Fruit fly (Drosophila melanogaster) whole organism, embryonic: ENCODE measurements around the gene Jon25Bi.

Experiments
- Aef1 ChIP-seq: fragments of 200-800 bp; sonication (Bioruptor generic); IDR thresholded peaks from 3 replicates; pipeline ENCODE4 v1.3.6; 2022; ENCODE audit warnings: missing biosample characterization, missing genetic modification characterization
- Awh ChIP-seq: fragments of 200-800 bp; sonication (Bioruptor generic); IDR thresholded peaks from 2 replicates; pipeline ENCODE4, ENCODE4 v1.3.6; 2022; ENCODE audit warnings: missing biosample characterization, missing genetic modification characterization
- Blimp-1 ChIP-seq: fragments of 200-800 bp; sonication (Bioruptor generic); optimal IDR thresholded peaks from 3 replicates; lab custom pipeline; 2018; ENCODE audit warnings: missing biosample characterization, missing genetic modification characterization, mild to moderate bottlenecking, moderate library complexity, missing genetic modification reagents
- C15 ChIP-seq: fragments of 200-800 bp; sonication (Bioruptor generic); IDR thresholded peaks from 3 replicates; pipeline ENCODE4 v1.3.6; 2022; ENCODE audit warnings: missing biosample characterization, missing genetic modification characterization
- CG11456 ChIP-seq: fragments of 200-800 bp; sonication (Bioruptor generic); IDR thresholded peaks from 3 replicates; pipeline ENCODE4 v1.3.6; 2022; ENCODE audit warnings: missing biosample characterization, missing genetic modification characterization
- CG12769 ChIP-seq: fragments of 200-800 bp; sonication (Bioruptor generic); optimal IDR thresholded peaks from 2 replicates; lab custom pipeline; 2019; ENCODE audit warnings: missing biosample characterization, mild to moderate bottlenecking, missing genetic modification characterization, moderate library complexity
- CG13424 ChIP-seq: fragments of 200-800 bp; sonication (Bioruptor generic); optimal IDR thresholded peaks from 2 replicates; lab custom pipeline; 2019; ENCODE audit warnings: missing biosample characterization, mild to moderate bottlenecking, missing genetic modification characterization, moderate library complexity
- CG15269 ChIP-seq: fragments of 200-800 bp; sonication (Bioruptor generic); optimal IDR thresholded peaks from 2 replicates; lab custom pipeline; 2018; ENCODE audit warnings: missing biosample characterization, mild to moderate bottlenecking, missing genetic modification characterization, moderate library complexity
- CG1603 ChIP-seq: fragments of 200-800 bp; sonication (Bioruptor generic); optimal IDR thresholded peaks from 2 replicates; lab custom pipeline; 2019; ENCODE audit warnings: missing biosample characterization, mild to moderate bottlenecking, missing genetic modification characterization, moderate library complexity
- CG16863 ChIP-seq: fragments of 200-800 bp; sonication (Bioruptor generic); optimal IDR thresholded peaks from 3 replicates; lab custom pipeline; 2016; ENCODE audit warnings: missing biosample characterization, missing genetic modification characterization
- CG17612 ChIP-seq: fragments of 200-800 bp; sonication (Bioruptor generic); IDR thresholded peaks from 2 replicates; pipeline ENCODE4 v1.3.6; 2022; ENCODE audit warnings: missing biosample characterization, missing genetic modification characterization
- CG18599 ChIP-seq: fragments of 200-800 bp; sonication (Bioruptor generic); optimal IDR thresholded peaks from 3 replicates; lab custom pipeline; 2017; ENCODE audit warnings: missing biosample characterization, missing genetic modification characterization, mild to moderate bottlenecking, moderate library complexity, missing genetic modification reagents
- CG2116 ChIP-seq: fragments of 200-800 bp; sonication (Bioruptor generic); optimal IDR thresholded peaks from 3 replicates; lab custom pipeline; 2018; ENCODE audit warnings: missing biosample characterization, mild to moderate bottlenecking, missing genetic modification characterization
- CG2129 ChIP-seq: fragments of 200-800 bp; sonication (Bioruptor generic); IDR thresholded peaks from 2 replicates; pipeline ENCODE4 v1.3.6; 2022; ENCODE audit warnings: missing biosample characterization, missing genetic modification characterization; ENCODE audit not compliant: partially characterized antibody
- CG32772 ChIP-seq: fragments of 200-800 bp; sonication (Bioruptor generic); IDR thresholded peaks from 2 replicates; pipeline ENCODE4 v1.3.6; 2022; ENCODE audit warnings: missing biosample characterization, missing genetic modification characterization
- CG4282 ChIP-seq: fragments of 200-800 bp; sonication (Bioruptor generic); optimal IDR thresholded peaks from 2 replicates; lab custom pipeline; 2016; ENCODE audit warnings: missing biosample characterization, missing genetic modification characterization
- CG4360 ChIP-seq: fragments of 200-800 bp; sonication (Bioruptor generic); IDR thresholded peaks from 2 replicates; pipeline ENCODE4 v1.3.6; 2022; ENCODE audit warnings: missing biosample characterization, missing genetic modification characterization
- CG5953 ChIP-seq: fragments of 200-800 bp; sonication (Bioruptor generic); IDR thresholded peaks from 2 replicates; pipeline ENCODE4 v1.3.6; 2022; ENCODE audit warnings: missing biosample characterization, missing genetic modification characterization
- CG6254 ChIP-seq: fragments of 200-800 bp; sonication (Bioruptor generic); optimal IDR thresholded peaks from 3 replicates; lab custom pipeline; 2017; ENCODE audit warnings: mild to moderate bottlenecking, missing biosample characterization, missing genetic modification reagents, missing genetic modification characterization
- CG6654 ChIP-seq: fragments of 200-800 bp; sonication (Bioruptor generic); optimal IDR thresholded peaks from 2 replicates; lab custom pipeline; 2017; ENCODE audit warnings: missing biosample characterization, mild to moderate bottlenecking, missing genetic modification characterization
- CG6683 ChIP-seq: fragments of 200-800 bp; sonication (Bioruptor generic); optimal IDR thresholded peaks from 2 replicates; lab custom pipeline; 2017; ENCODE audit warnings: missing biosample characterization, mild to moderate bottlenecking, missing genetic modification characterization, missing genetic modification reagents
- CG9727 ChIP-seq: fragments of 200-800 bp; sonication (Bioruptor generic); optimal IDR thresholded peaks from 3 replicates; lab custom pipeline; 2017; ENCODE audit warnings: missing biosample characterization, mild to moderate bottlenecking, missing genetic modification characterization
- Ets97D ChIP-seq: fragments of 200-800 bp; sonication (Bioruptor generic); optimal IDR thresholded peaks from 3 replicates; lab custom pipeline; 2016; ENCODE audit warnings: missing biosample characterization, missing genetic modification characterization
- GATAe ChIP-seq: fragments of 200-800 bp; sonication (Bioruptor generic); conservative IDR thresholded peaks from 2 replicates; pipeline ENCODE4 v1.3.6; 2022; ENCODE audit warnings: missing biosample characterization, missing genetic modification characterization
- H2.0 ChIP-seq: fragments of 200-800 bp; sonication (Bioruptor generic); IDR thresholded peaks from 2 replicates; pipeline ENCODE4 v1.3.6; 2022; ENCODE audit warnings: missing biosample characterization, missing genetic modification characterization
- HmgZ ChIP-seq: fragments of 200-800 bp; sonication (Bioruptor generic); optimal IDR thresholded peaks from 2 replicates; lab custom pipeline; 2018; ENCODE audit warnings: missing biosample characterization, mild to moderate bottlenecking, missing genetic modification characterization
- Hmx ChIP-seq: fragments of 200-800 bp; sonication (Bioruptor generic); optimal IDR thresholded peaks from 2 replicates; lab custom pipeline; 2016; ENCODE audit warnings: missing biosample characterization, missing genetic modification characterization
- MESR4 ChIP-seq: fragments of 200-800 bp; sonication (Bioruptor generic); optimal IDR thresholded peaks from 2 replicates; lab custom pipeline; 2018; ENCODE audit warnings: missing biosample characterization, mild to moderate bottlenecking, missing genetic modification characterization, moderate library complexity
- MTF-1 ChIP-seq: fragments of 200-800 bp; sonication (Bioruptor generic); optimal IDR thresholded peaks from 2 replicates; lab custom pipeline; 2018; ENCODE audit warnings: missing biosample characterization, mild to moderate bottlenecking, missing genetic modification characterization, borderline replicate concordance
- NC2α ChIP-seq: fragments of 200-800 bp; sonication (Bioruptor generic); optimal IDR thresholded peaks from 2 replicates; lab custom pipeline; 2016; ENCODE audit warnings: missing biosample characterization, missing genetic modification characterization
- Sry-β ChIP-seq: fragments of 200-800 bp; sonication (Bioruptor generic); optimal IDR thresholded peaks from 2 replicates; lab custom pipeline; 2018; ENCODE audit warnings: missing biosample characterization, mild to moderate bottlenecking, missing genetic modification characterization, moderate library complexity
- Stat92E ChIP-seq, 3 experiments: fragments of >200 bp in 2 of 3; fragments of 200-800 bp in 1 of 3; sonication (Bioruptor generic) in 1 of 3; optimal IDR thresholded peaks; 2 replicates each; lab custom pipeline; 2017 to 2019; ENCODE audit warnings: missing biosample characterization in 3 of 3, missing genetic modification characterization in 3 of 3, mild to moderate bottlenecking in 1 of 3, moderate library complexity in 1 of 3
- Tbp ChIP-seq: fragments of >200 bp; optimal IDR thresholded peaks from 2 replicates; lab custom pipeline; 2018; ENCODE audit warnings: missing biosample characterization, missing genetic modification characterization
- Vsx1 ChIP-seq: fragments of 200-800 bp; sonication (Bioruptor generic); optimal IDR thresholded peaks from 2 replicates; lab custom pipeline; 2017; ENCODE audit warnings: missing biosample characterization, mild to moderate bottlenecking, missing genetic modification characterization, missing genetic modification reagents
- Xbp1 ChIP-seq: fragments of 200-800 bp; sonication (Bioruptor generic); optimal IDR thresholded peaks from 3 replicates; lab custom pipeline; 2016; ENCODE audit warnings: missing biosample characterization, mild to moderate bottlenecking, missing genetic modification characterization
- corto ChIP-seq: fragments of 200-800 bp; sonication (Bioruptor generic); optimal IDR thresholded peaks from 2 replicates; lab custom pipeline; 2016; ENCODE audit warnings: missing biosample characterization, mild to moderate bottlenecking, missing genetic modification characterization, moderate library complexity
- gsb-n ChIP-seq: fragments of 200-800 bp; sonication (Bioruptor generic); optimal IDR thresholded peaks from 3 replicates; lab custom pipeline; 2018; ENCODE audit warnings: missing biosample characterization, mild to moderate bottlenecking, missing genetic modification characterization
- jigr1 ChIP-seq: fragments of 200-800 bp; sonication (Bioruptor generic); IDR thresholded peaks from 3 replicates; pipeline ENCODE4 v1.3.6; 2022; ENCODE audit warnings: missing biosample characterization, missing genetic modification characterization
- pan ChIP-seq, 4 experiments: fragments of >200 bp in 3 of 4; fragments of 200-800 bp in 1 of 4; sonication (Bioruptor generic) in 1 of 4; optimal IDR thresholded peaks in 3 of 4; IDR thresholded peaks in 1 of 4; 2 replicates each; pipeline versions ENCODE4 v1.3.6 to Lab custom; 2017 to 2022; ENCODE audit warnings: missing biosample characterization in 2 of 4, missing genetic modification characterization in 2 of 4, mixed read lengths in 1 of 4
- phol ChIP-seq: fragments of 200-800 bp; sonication (Bioruptor generic); optimal IDR thresholded peaks from 3 replicates; lab custom pipeline; 2018; ENCODE audit warnings: missing biosample characterization, mild to moderate bottlenecking, missing genetic modification characterization, moderate library complexity
- rib ChIP-seq: fragments of 200-800 bp; sonication (Bioruptor generic); IDR thresholded peaks from 2 replicates; pipeline ENCODE4 v1.3.6; 2022; ENCODE audit warnings: missing biosample characterization, missing genetic modification characterization
- sob ChIP-seq: fragments of 200-800 bp; sonication (Bioruptor generic); IDR thresholded peaks from 2 replicates; pipeline ENCODE4 v1.3.6; 2022; ENCODE audit warnings: missing biosample characterization, missing genetic modification characterization
- ssp ChIP-seq: fragments of 200-800 bp; sonication (Bioruptor generic); IDR thresholded peaks from 2 replicates; pipeline ENCODE4 v1.3.6; 2022; ENCODE audit warnings: missing biosample characterization, missing genetic modification characterization
- stc ChIP-seq: fragments of 200-800 bp; sonication (Bioruptor generic); IDR thresholded peaks from 2 replicates; pipeline ENCODE4 v1.3.6; 2022; ENCODE audit warnings: missing biosample characterization, missing genetic modification characterization
- trem ChIP-seq: fragments of 200-800 bp; optimal IDR thresholded peaks from 3 replicates; lab custom pipeline; 2019; ENCODE audit warnings: missing biosample characterization, mild to moderate bottlenecking, missing genetic modification characterization, moderate library complexity
- tx ChIP-seq: fragments of 200-800 bp; sonication (Bioruptor generic); optimal IDR thresholded peaks from 2 replicates; lab custom pipeline; 2016; ENCODE audit warnings: missing biosample characterization, missing genetic modification characterization
- unpg ChIP-seq: fragments of 200-800 bp; sonication (Bioruptor generic); optimal IDR thresholded peaks from 3 replicates; lab custom pipeline; 2018; ENCODE audit warnings: missing biosample characterization, mild to moderate bottlenecking, missing genetic modification characterization, moderate library complexity
- wek ChIP-seq: fragments of 200-800 bp; sonication (Bioruptor generic); optimal IDR thresholded peaks from 3 replicates; lab custom pipeline; 2018; ENCODE audit warnings: missing biosample characterization, mild to moderate bottlenecking, missing genetic modification characterization, moderate library complexity
- yki ChIP-seq: fragments of >200 bp; optimal IDR thresholded peaks from 3 replicates; lab custom pipeline; 2018
- zen ChIP-seq: fragments of 200-800 bp; sonication (Bioruptor generic); optimal IDR thresholded peaks from 3 replicates; lab custom pipeline; 2018; ENCODE audit warnings: missing biosample characterization, mild to moderate bottlenecking, missing genetic modification characterization, moderate library complexity

Jon25Bi gene

DNA sequence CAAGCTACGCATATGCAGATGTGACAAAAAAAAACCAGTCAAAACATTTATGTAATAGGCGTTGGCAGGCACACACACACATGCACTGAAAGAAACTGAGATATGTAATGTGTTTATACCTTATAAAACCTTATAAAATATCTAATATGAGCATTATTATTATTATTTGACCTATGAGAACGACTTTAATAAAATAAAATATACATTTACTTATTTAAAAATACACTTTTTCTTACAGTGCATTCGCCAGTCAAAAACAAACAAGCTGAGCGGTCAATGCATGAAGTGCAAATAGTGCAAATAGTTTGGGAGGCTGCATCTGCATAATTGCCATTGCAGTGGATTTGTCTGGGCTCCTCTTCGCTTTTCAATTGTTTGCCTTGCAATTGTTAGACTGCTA, 47.0 kb downstream of the Jon25Bi start (continued):
- peak; percentile 38; the same call in 1 of the 2 replicates for TF ChIP-seq ssp (GFP tag; lab: Robert Waterston, UW)
- peak; percentile 77 for TF ChIP-seq Xbp1
- peak; percentile 71 for TF ChIP-seq H2.0 (GFP tag; lab: Robert Waterston, UW)
- peak; percentile 19 for TF ChIP-seq Vsx1 (GFP tag; lab: Kevin White, UChicago)
- peak; percentile 89 for TF ChIP-seq CG15269
- TF ChIP-seq tx: no peak
- TF ChIP-seq pan (optimal IDR thresholded peaks at IDR 0.05; lab: Kevin White, UChicago): no peak
- peak in 1 of 2 experiments; percentile 83 for TF ChIP-seq pan (GFP tag; optimal IDR thresholded peaks at IDR 0.05 in 1 of 2, IDR thresholded peaks at IDR 0.05 in 1 of 2)
- TF ChIP-seq CG32772 (GFP tag; lab: Robert Waterston, UW): peak; percentile 67
- peak; percentile 82 for TF ChIP-seq phol (tag; lab: Kevin White, UChicago)
- TF ChIP-seq NC2α (GFP tag; lab: Kevin White, UChicago): no peak
- no peak for TF ChIP-seq GATAe (GFP tag; lab: Robert Waterston, UW)
- TF ChIP-seq Ets97D (GFP tag; lab: Kevin White, UChicago): no peak
- TF ChIP-seq jigr1 (GFP tag; lab: Robert Waterston, UW): no peak
- no peak for TF ChIP-seq Tbp (GFP tag; lab: Kevin White, UChicago)
- TF ChIP-seq yki (lab: Kevin White, UChicago): no peak
- TF ChIP-seq CG18599 (GFP tag; lab: Kevin White, UChicago): peak; percentile 41
- TF ChIP-seq sob (GFP tag; lab: Robert Waterston, UW): peak; percentile 77
- TF ChIP-seq CG4360: no peak
- TF ChIP-seq wek (GFP tag; lab: Kevin White, UChicago): peak; percentile 43
- TF ChIP-seq CG12769 (tag; lab: Kevin White, UChicago): peak; percentile 36
- TF ChIP-seq zen (tag; lab: Kevin White, UChicago): peak; percentile 55
- no peak for TF ChIP-seq corto
- no peak for TF ChIP-seq CG6654 (GFP tag; lab: Kevin White, UChicago)
- peak; percentile 36 for TF ChIP-seq CG6254 (GFP tag; lab: Kevin White, UChicago)
- TF ChIP-seq gsb-n (tag; lab: Kevin White, UChicago): peak; percentile 64
- TF ChIP-seq CG2116 (GFP tag; lab: Kevin White, UChicago): peak; percentile 35
- TF ChIP-seq MTF-1 (GFP tag; lab: Kevin White, UChicago): peak; percentile 21
- TF ChIP-seq CG13424 (tag; lab: Kevin White, UChicago): peak; percentile 89
- no peak for TF ChIP-seq Hmx (GFP tag; lab: Kevin White, UChicago)
- peak; percentile 80 for TF ChIP-seq Awh (GFP tag; lab: Robert Waterston, UW)
- no peak for TF ChIP-seq CG4282
- peak; percentile 80 for TF ChIP-seq CG5953 (GFP tag; lab: Robert Waterston, UW)
- TF ChIP-seq HmgZ (tag; lab: Kevin White, UChicago): no peak
- TF ChIP-seq MESR4 (GFP tag; lab: Kevin White, UChicago): no peak
- peak; percentile 82 for TF ChIP-seq unpg (GFP tag; lab: Kevin White, UChicago)
- TF ChIP-seq Stat92E (GFP tag; optimal IDR thresholded peaks at IDR 0.05; lab: Kevin White, UChicago): no peak
- no peak for TF ChIP-seq CG16863 (GFP tag; lab: Kevin White, UChicago)
- TF ChIP-seq CG6683 (GFP tag; lab: Kevin White, UChicago): peak; percentile 5
- TF ChIP-seq CG2129 (GFP tag; lab: Robert Waterston, UW): no peak
- peak; percentile 76 for TF ChIP-seq Blimp-1 (GFP tag; lab: Kevin White, UChicago)
- peak; percentile 86 for TF ChIP-seq stc (GFP tag; lab: Robert Waterston, UW)
- TF ChIP-seq C15: 0 out of 3 replicates have a peak, but pooled peaks have one; percentile 31
- TF ChIP-seq CG11456: no peak
- TF ChIP-seq rib: no peak
- no peak for TF ChIP-seq CG17612 (GFP tag; lab: Robert Waterston, UW)
- TF ChIP-seq CG1603 (tag; lab: Kevin White, UChicago): peak; percentile 21
- peak; percentile 35 for TF ChIP-seq CG9727 (GFP tag; lab: Kevin White, UChicago)
- peak; percentile 7 for TF ChIP-seq trem (tag; lab: Kevin White, UChicago)
- peak; percentile 62; the same call in 2 of the 3 replicates for TF ChIP-seq Aef1
- no peak for TF ChIP-seq Sry-β (GFP tag; lab: Kevin White, UChicago)
